Worm (Caenorhabditis elegans): ENCODE results near the gene chil-7.

- TF ChIP-seq unc-55 (GFP tag; optimal IDR thresholded peaks at IDR 0.05) (no peak), fkh-10 (GFP tag; optimal IDR thresholded peaks at IDR 0.05) (no peak)
Observed at ce11 chrII:9895173-9895572, 24.2 kb upstream of the chil-7 start.
